Fruit fly (Drosophila melanogaster) whole organism, prepupa: ENCODE results near the gene Pgant4.

ENCODE experiments used
- CG31627 ChIP-seq: fragments of 200-800 bp; sonication (Bioruptor generic); optimal IDR thresholded peaks from 3 replicates; lab custom pipeline; 2016; ENCODE audit warnings: missing biosample characterization, missing genetic modification characterization
- CG6792 ChIP-seq: fragments of 200-800 bp; sonication (Bioruptor generic); optimal IDR thresholded peaks from 3 replicates; lab custom pipeline; 2016; ENCODE audit warnings: missing biosample characterization, missing genetic modification characterization
- Eip75B ChIP-seq: fragments of 200-800 bp; sonication (Bioruptor generic); optimal IDR thresholded peaks from 3 replicates; lab custom pipeline; 2016; ENCODE audit warnings: missing biosample characterization, missing genetic modification characterization
- Lpt ChIP-seq: fragments of 200-800 bp; sonication (Bioruptor generic); optimal IDR thresholded peaks from 3 replicates; lab custom pipeline; 2016; ENCODE audit warnings: missing biosample characterization, missing genetic modification characterization
- Sox14 ChIP-seq: fragments of 200-800 bp; sonication (Bioruptor generic); optimal IDR thresholded peaks from 3 replicates; lab custom pipeline; 2016; ENCODE audit warnings: missing biosample characterization, missing genetic modification characterization
- Sox15 ChIP-seq: fragments of 200-800 bp; sonication (Bioruptor generic); optimal IDR thresholded peaks from 3 replicates; lab custom pipeline; 2016; ENCODE audit warnings: missing biosample characterization, missing genetic modification characterization

- no peak for TF ChIP-seq Eip75B
- no peak for TF ChIP-seq CG6792 (GFP tag; lab: Kevin White, UChicago)
- TF ChIP-seq CG31627 (GFP tag; lab: Kevin White, UChicago), result no peak
- TF ChIP-seq Sox15 (GFP tag; lab: Kevin White, UChicago), result no peak
- TF ChIP-seq Sox14 (GFP tag; lab: Kevin White, UChicago), result no peak
- no peak for TF ChIP-seq Lpt (GFP tag; lab: Kevin White, UChicago)
Observed at dm6 chr2L:3475948-3476347, 3.5 kb downstream of the Pgant4 start.
